Worm (Caenorhabditis elegans) whole organism, mixed stage, embryonic: ENCODE measurements around the gene C03G6.6.

Source experiments
- blmp-1 ChIP-seq: fragments of 150-350 bp; optimal IDR thresholded peaks from 2 replicates; lab custom pipeline; 2014; ENCODE audit warnings: missing biosample characterization, missing genetic modification characterization
- elt-3 ChIP-seq: fragments of 150-350 bp; optimal IDR thresholded peaks from 2 replicates; lab custom pipeline; 2014; ENCODE audit warnings: missing biosample characterization, missing genetic modification characterization
- lsy-2 ChIP-seq: fragments of 150-350 bp; optimal IDR thresholded peaks from 2 replicates; lab custom pipeline; 2014; ENCODE audit warnings: missing biosample characterization, missing genetic modification characterization
- nhr-76 ChIP-seq: sonication (generic microtip); optimal IDR thresholded peaks from 2 replicates; lab custom pipeline; 2017; ENCODE audit warnings: missing biosample characterization, missing genetic modification characterization

DNA sequence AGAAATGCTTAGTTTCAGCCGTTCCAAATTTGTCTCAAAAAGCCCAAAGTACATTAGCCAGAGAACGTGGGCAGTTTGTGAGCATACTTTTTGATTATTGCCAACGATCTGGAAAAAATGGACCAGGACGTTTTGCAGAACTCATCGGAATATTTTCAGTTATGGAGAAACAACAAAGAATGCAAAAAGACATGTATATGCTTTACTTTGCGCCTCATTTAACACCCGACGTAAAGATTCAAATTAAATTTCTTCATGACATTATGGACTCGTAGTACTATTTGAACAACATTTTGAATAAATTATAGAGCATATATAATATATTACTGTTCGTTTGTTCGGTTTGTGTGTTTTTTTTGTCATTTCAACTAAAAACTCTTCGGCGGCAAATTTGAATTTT, 13.7 kb upstream of the C03G6.6 start, which contains the start of gene srh-244:
- TF ChIP-seq blmp-1 (tag; lab: Kevin White, UChicago) (no peak), nhr-76 (no peak), elt-3 (tag; lab: Kevin White, UChicago) (no peak), lsy-2 (tag; lab: Kevin White, UChicago) (no peak)
